Fruit fly (Drosophila melanogaster) whole organism, adult: ENCODE data around the gene RpL23A.

Experiments
- CG12768 ChIP-seq: fragments of 200-800 bp; sonication (Bioruptor generic); optimal IDR thresholded peaks from 2 replicates; lab custom pipeline; 2017; ENCODE audit warnings: missing biosample characterization, missing genetic modification characterization, mild to moderate bottlenecking, moderate library complexity, missing genetic modification reagents
- CG1620 ChIP-seq: fragments of 200-800 bp; sonication (Bioruptor generic); optimal IDR thresholded peaks from 2 replicates; lab custom pipeline; 2016; ENCODE audit warnings: missing biosample characterization, missing genetic modification characterization
- CG5204 ChIP-seq: fragments of 200-800 bp; sonication (Bioruptor generic); optimal IDR thresholded peaks from 2 replicates; lab custom pipeline; 2016; ENCODE audit warnings: missing biosample characterization, missing genetic modification characterization
- CG7045 ChIP-seq: fragments of 200-800 bp; sonication (Bioruptor generic); optimal IDR thresholded peaks from 2 replicates; lab custom pipeline; 2017; ENCODE audit warnings: missing biosample characterization, mild to moderate bottlenecking, missing genetic modification characterization
- Clk ChIP-seq: fragments of 200-800 bp; sonication (Bioruptor generic); optimal IDR thresholded peaks from 2 replicates; lab custom pipeline; 2017; ENCODE audit warnings: missing biosample characterization, missing genetic modification characterization
- Crg-1 ChIP-seq: fragments of 200-800 bp; sonication (Bioruptor generic); optimal IDR thresholded peaks from 2 replicates; lab custom pipeline; 2016; ENCODE audit warnings: missing biosample characterization, missing genetic modification characterization
- Hr96 ChIP-seq: fragments of 200-800 bp; sonication (Bioruptor generic); optimal IDR thresholded peaks from 2 replicates; lab custom pipeline; 2016; ENCODE audit warnings: missing biosample characterization, missing genetic modification characterization
- Mnt ChIP-seq: fragments of 200-800 bp; sonication (Bioruptor generic); optimal IDR thresholded peaks from 2 replicates; lab custom pipeline; 2016; ENCODE audit warnings: missing biosample characterization, mild to moderate bottlenecking, missing genetic modification characterization
- cic ChIP-seq: fragments of 200-800 bp; sonication (Bioruptor generic); optimal IDR thresholded peaks from 2 replicates; lab custom pipeline; 2017; ENCODE audit warnings: missing biosample characterization, mild to moderate bottlenecking, missing genetic modification characterization, moderate library complexity
- kay ChIP-seq: fragments of 200-800 bp; sonication (Bioruptor generic); peaks from one replicate; lab custom pipeline; 2016; ENCODE audit warnings: missing biosample characterization, missing genetic modification characterization, borderline replicate concordance
- pad ChIP-seq: fragments of 200-800 bp; sonication (Bioruptor generic); optimal IDR thresholded peaks from 3 replicates; lab custom pipeline; 2017; ENCODE audit warnings: missing biosample characterization, missing genetic modification characterization, mild to moderate bottlenecking, moderate library complexity, missing genetic modification reagents

dm6 chr3L:1649363-1649762 lies 19.1 kb downstream of the RpL23A start:
- no peak for TF ChIP-seq Crg-1 (GFP tag; lab: Kevin White, UChicago)
- no peak for TF ChIP-seq Hr96
- TF ChIP-seq pad: no peak
- no peak for TF ChIP-seq CG5204 (GFP tag; lab: Kevin White, UChicago)
- TF ChIP-seq CG12768 (GFP tag; lab: Kevin White, UChicago): no peak
- no peak for TF ChIP-seq Mnt
- no peak for TF ChIP-seq CG7045 (GFP tag; lab: Kevin White, UChicago)
- no peak for TF ChIP-seq CG1620 (GFP tag; lab: Kevin White, UChicago)
- TF ChIP-seq cic: no peak
- no peak for TF ChIP-seq Clk
- TF ChIP-seq kay (GFP tag; lab: Kevin White, UChicago): no peak
